Worm (Caenorhabditis elegans) whole organism, L2 larva: ENCODE data around the gene Y105C5B.1413.

Experiments used
- C34F6.9 ChIP-seq: fragments of 150-350 bp; optimal IDR thresholded peaks from 2 replicates; lab custom pipeline; 2014; ENCODE audit warnings: missing biosample characterization, missing genetic modification characterization
- F13H6.1 ChIP-seq: sonication (generic microtip); optimal IDR thresholded peaks from 2 replicates; lab custom pipeline; 2016; ENCODE audit warnings: missing genetic modification characterization, missing compliant biosample characterization
- R02D3.7 ChIP-seq: fragments of 150-350 bp; optimal IDR thresholded peaks from 2 replicates; lab custom pipeline; 2014; ENCODE audit warnings: missing biosample characterization, missing genetic modification characterization
- Y55F3AM.14 ChIP-seq: fragments of 200-800 bp; sonication (Bioruptor generic); optimal IDR thresholded peaks from 2 replicates; lab custom pipeline; 2018; ENCODE audit warnings: mild to moderate bottlenecking, missing genetic modification characterization, missing compliant biosample characterization
- ZK546.5 ChIP-seq: sonication (generic microtip); optimal IDR thresholded peaks from 2 replicates; lab custom pipeline; 2017; ENCODE audit warnings: missing biosample characterization, missing genetic modification characterization
- ama-1 ChIP-seq: fragments of 150-350 bp; optimal IDR thresholded peaks from 2 replicates; lab custom pipeline; 2018; ENCODE audit warnings: inconsistent platforms
- crh-2 ChIP-seq: sonication (generic microtip); optimal IDR thresholded peaks from 2 replicates; lab custom pipeline; 2017; ENCODE audit warnings: missing biosample characterization, missing genetic modification characterization
- egl-27 ChIP-seq: sonication (generic microtip); optimal IDR thresholded peaks from 3 replicates; lab custom pipeline; 2017; ENCODE audit warnings: missing biosample characterization, missing genetic modification reagents, missing genetic modification characterization
- elt-1 ChIP-seq: fragments of 150-350 bp; optimal IDR thresholded peaks from 2 replicates; lab custom pipeline; 2014; ENCODE audit warnings: missing biosample characterization, missing genetic modification characterization
- fos-1 ChIP-seq: fragments of 150-350 bp; optimal IDR thresholded peaks from 2 replicates; lab custom pipeline; 2014; ENCODE audit warnings: missing biosample characterization, missing genetic modification characterization
- gmeb-1 ChIP-seq: fragments of 150-350 bp; optimal IDR thresholded peaks from 2 replicates; lab custom pipeline; 2014; ENCODE audit warnings: missing biosample characterization, missing genetic modification characterization
- lin-11 ChIP-seq: fragments of 150-350 bp; sonication (generic microtip); optimal IDR thresholded peaks from 2 replicates; lab custom pipeline; 2014; ENCODE audit warnings: missing biosample characterization, missing genetic modification characterization, inconsistent platforms, mixed read lengths
- lin-13 ChIP-seq: fragments of 150-350 bp; optimal IDR thresholded peaks from 2 replicates; lab custom pipeline; 2014; ENCODE audit warnings: missing biosample characterization, missing genetic modification reagents, missing genetic modification characterization
- lin-39 ChIP-seq: fragments of 150-350 bp; optimal IDR thresholded peaks from 2 replicates; lab custom pipeline; 2014; ENCODE audit warnings: missing biosample characterization, missing genetic modification reagents, missing genetic modification characterization
- lsy-2 ChIP-seq, 2 experiments: fragments of 150-350 bp in 1 of 2; sonication (generic microtip) in 1 of 2; optimal IDR thresholded peaks; 2 replicates each; lab custom pipeline; 2014 to 2017; ENCODE audit warnings: missing biosample characterization in 2 of 2, missing genetic modification characterization in 2 of 2
- mbf-1 ChIP-seq: sonication (generic microtip); optimal IDR thresholded peaks from 2 replicates; lab custom pipeline; 2017; ENCODE audit warnings: missing biosample characterization, missing genetic modification characterization
- mdl-1 ChIP-seq, 2 experiments: fragments of 150-350 bp in 1 of 2; sonication (generic microtip) in 1 of 2; optimal IDR thresholded peaks; 2 replicates each; lab custom pipeline; 2017; ENCODE audit warnings: missing biosample characterization in 2 of 2, missing genetic modification characterization in 2 of 2
- nhr-11 ChIP-seq: fragments of 150-350 bp; optimal IDR thresholded peaks from 2 replicates; lab custom pipeline; 2014; ENCODE audit warnings: missing biosample characterization, missing genetic modification characterization
- nhr-12 ChIP-seq: fragments of 150-350 bp; optimal IDR thresholded peaks from 2 replicates; lab custom pipeline; 2014; ENCODE audit warnings: missing biosample characterization, missing genetic modification characterization
- nhr-129 ChIP-seq: fragments of 150-350 bp; optimal IDR thresholded peaks from 2 replicates; lab custom pipeline; 2014; ENCODE audit warnings: missing biosample characterization, missing genetic modification characterization
- nhr-21 ChIP-seq: fragments of 150-350 bp; optimal IDR thresholded peaks from 2 replicates; lab custom pipeline; 2014; ENCODE audit warnings: missing biosample characterization, missing genetic modification characterization
- nhr-23 ChIP-seq: fragments of 150-350 bp; optimal IDR thresholded peaks from 2 replicates; lab custom pipeline; 2014; ENCODE audit warnings: missing biosample characterization, missing genetic modification reagents, missing genetic modification characterization
- nhr-237 ChIP-seq: fragments of 150-350 bp; optimal IDR thresholded peaks from 2 replicates; lab custom pipeline; 2014; ENCODE audit warnings: missing biosample characterization, missing genetic modification characterization
- nhr-25 ChIP-seq: fragments of 150-350 bp; sonication (generic microtip); optimal IDR thresholded peaks from 3 replicates; lab custom pipeline; 2014; ENCODE audit warnings: missing biosample characterization, missing genetic modification characterization
- nhr-6 ChIP-seq: fragments of 150-350 bp; optimal IDR thresholded peaks from 2 replicates; lab custom pipeline; 2014; ENCODE audit warnings: missing biosample characterization, missing genetic modification characterization
- nhr-77 ChIP-seq: fragments of 150-350 bp; optimal IDR thresholded peaks from 2 replicates; lab custom pipeline; 2014; ENCODE audit warnings: missing biosample characterization, missing genetic modification characterization
- peb-1 ChIP-seq: fragments of 150-350 bp; optimal IDR thresholded peaks from 2 replicates; lab custom pipeline; 2014; ENCODE audit warnings: missing biosample characterization, missing genetic modification characterization
- skn-1 ChIP-seq: sonication (generic microtip); optimal IDR thresholded peaks from 2 replicates; lab custom pipeline; 2017; ENCODE audit warnings: missing biosample characterization, missing genetic modification characterization
- sma-3 ChIP-seq: sonication (generic microtip); optimal IDR thresholded peaks from 2 replicates; lab custom pipeline; 2016; ENCODE audit warnings: missing genetic modification reagents, missing genetic modification characterization, missing compliant biosample characterization
- sma-9 ChIP-seq, 2 experiments: fragments of 150-350 bp in 1 of 2; sonication (generic microtip) in 1 of 2; optimal IDR thresholded peaks; 2 replicates each; lab custom pipeline; 2014 to 2016; ENCODE audit warnings: missing genetic modification characterization in 2 of 2, mild to moderate bottlenecking in 1 of 2, missing biosample characterization in 1 of 2, missing compliant biosample characterization in 1 of 2, missing genetic modification reagents in 1 of 2, moderate library complexity in 1 of 2
- unc-55 ChIP-seq: fragments of 150-350 bp; sonication (generic microtip); optimal IDR thresholded peaks from 3 replicates; lab custom pipeline; 2014; ENCODE audit warnings: missing biosample characterization, missing genetic modification reagents, missing genetic modification characterization
- zag-1 ChIP-seq: fragments of 150-350 bp; optimal IDR thresholded peaks from 2 replicates; lab custom pipeline; 2014; ENCODE audit warnings: missing biosample characterization, missing genetic modification characterization
- ztf-1 ChIP-seq: fragments of 200-800 bp; sonication (Bioruptor generic); conservative IDR thresholded peaks from 2 replicates; pipeline ENCODE4 v1.3.6; 2022; ENCODE audit warnings: missing genetic modification characterization, missing compliant biosample characterization
- ztf-4 ChIP-seq: fragments of 150-350 bp; optimal IDR thresholded peaks from 2 replicates; lab custom pipeline; 2014; ENCODE audit warnings: missing biosample characterization, missing genetic modification characterization

Y105C5B.1413 gene

ce11 chrIV:16167941-16168340, 16.5 kb downstream of the Y105C5B.1413 start:
- TF ChIP-seq C34F6.9 (tag; lab: Kevin White, UChicago) (no peak), zag-1 (tag; lab: Kevin White, UChicago) (no peak), nhr-129 (tag; lab: Kevin White, UChicago) (peak; percentile 2), elt-1 (no peak), mdl-1 (tag; optimal IDR thresholded peaks at IDR 0.05; lab: Kevin White, UChicago) (no peak), sma-9 (GFP tag; optimal IDR thresholded peaks at IDR 0.05; lab: Kevin White, UChicago) (no peak), sma-9 (tag; optimal IDR thresholded peaks at IDR 0.05; lab: Kevin White, UChicago) (no peak), egl-27 (tag; lab: Kevin White, UChicago) (no peak), lsy-2 (tag; optimal IDR thresholded peaks at IDR 0.05; lab: Kevin White, UChicago) (no peak), ama-1 (no peak), lin-13 (GFP tag; lab: Kevin White, UChicago) (no peak), nhr-23 (no peak), skn-1 (no peak), lin-39 (tag; lab: Kevin White, UChicago) (no peak), nhr-77 (no peak), sma-3 (GFP tag; lab: Kevin White, UChicago) (peak; percentile 34), fos-1 (no peak), nhr-12 (tag; lab: Kevin White, UChicago) (no peak)

- TF ChIP-seq nhr-21 (tag; lab: Kevin White, UChicago) (peak; percentile 57), ztf-4 (tag; lab: Kevin White, UChicago) (peak; percentile 9), lsy-2 (tag; optimal IDR thresholded peaks at IDR 0.05; lab: Kevin White, UChicago) (peak in 1 of 2 experiments; percentile 17), gmeb-1 (peak; percentile 13), sma-3 (GFP tag; lab: Kevin White, UChicago) (peak; percentile 16)
These were observed 17.1 kb downstream of the Y105C5B.1413 start for ce11 chrIV:16167331-16167730.

ce11 chrIV:16147055-16147454, 37.4 kb downstream of the Y105C5B.1413 start, which contains the start of gene Y105C5B.25:
Gene Y105C5B.25, minus strand, starts transcription at chrIV:16147155.
- no peak for TF ChIP-seq nhr-237 (tag; lab: Kevin White, UChicago)
- TF ChIP-seq nhr-21 (tag; lab: Kevin White, UChicago), result no peak
- TF ChIP-seq ztf-1, result no peak
- TF ChIP-seq, all 48 proteins: peak for 0

ce11 chrIV:16146063-16146462, 38.4 kb downstream of the Y105C5B.1413 start:
- no peak for TF ChIP-seq mbf-1 (tag; lab: Kevin White, UChicago)
- no peak for TF ChIP-seq ZK546.5 (tag; lab: Kevin White, UChicago)
- TF ChIP-seq R02D3.7, result no peak
- no peak for TF ChIP-seq crh-2 (tag; lab: Kevin White, UChicago)
- TF ChIP-seq mdl-1 (tag; optimal IDR thresholded peaks at IDR 0.05; lab: Kevin White, UChicago), result no peak
- no peak for TF ChIP-seq lsy-2 (tag; optimal IDR thresholded peaks at IDR 0.05; lab: Kevin White, UChicago)
- TF ChIP-seq Y55F3AM.14, result no peak
- no peak for TF ChIP-seq nhr-21 (tag; lab: Kevin White, UChicago)
- no peak for TF ChIP-seq nhr-77
- TF ChIP-seq fos-1, result no peak
- no peak for TF ChIP-seq nhr-11
- TF ChIP-seq F13H6.1 (tag; lab: Kevin White, UChicago), result no peak
- TF ChIP-seq nhr-23, result no peak
- no peak for TF ChIP-seq ama-1
- TF ChIP-seq unc-55 (GFP tag; lab: Kevin White, UChicago), result no peak
- TF ChIP-seq ztf-1, result no peak

- TF ChIP-seq fos-1 (no peak), nhr-25 (no peak), lin-11 (no peak), gmeb-1 (no peak), R02D3.7 (no peak), nhr-6 (tag; lab: Kevin White, UChicago) (no peak), nhr-237 (tag; lab: Kevin White, UChicago) (no peak), peb-1 (tag; lab: Kevin White, UChicago) (no peak), crh-2 (tag; lab: Kevin White, UChicago) (no peak), ztf-1 (no peak)
These were observed 45.7 kb downstream of the Y105C5B.1413 start for ce11 chrIV:16138765-16139164.
